Worm (Caenorhabditis elegans) whole organism, L4 larva: ENCODE data around the gene Y75B8A.28.
A peak's percentile ranks its signal among the peaks of the same experiment; 100 is the strongest.

Source experiments
- D1046.2 ChIP-seq: fragments of 200-800 bp; sonication (Bioruptor generic); IDR thresholded peaks from 2 replicates; pipeline ENCODE4 v1.3.6; 2022; ENCODE audit warnings: missing genetic modification characterization, missing compliant biosample characterization
- F49E8.2 ChIP-seq: sonication (generic microtip); optimal IDR thresholded peaks from 2 replicates; lab custom pipeline; 2016; ENCODE audit warnings: missing compliant biosample characterization, mild to moderate bottlenecking, missing genetic modification characterization, borderline replicate concordance
- T20F7.1 ChIP-seq: fragments of 200-800 bp; sonication (Bioruptor generic); optimal IDR thresholded peaks from 2 replicates; lab custom pipeline; 2018; ENCODE audit warnings: mild to moderate bottlenecking, missing genetic modification characterization, missing compliant biosample characterization
- Y48G9A.11 ChIP-seq: fragments of 200-800 bp; sonication (Bioruptor generic); IDR thresholded peaks from 2 replicates; pipeline ENCODE4 v1.3.6; 2022; ENCODE audit warnings: missing genetic modification reagents, missing genetic modification characterization, missing compliant biosample characterization
- Y75B8A.6 ChIP-seq: fragments of 200-800 bp; sonication (Bioruptor generic); IDR thresholded peaks from 2 replicates; pipeline ENCODE4 v1.3.6; 2022; ENCODE audit warnings: missing genetic modification reagents, missing genetic modification characterization, missing compliant biosample characterization
- aha-1 ChIP-seq: fragments of 150-350 bp; peaks from one replicate; lab custom pipeline; 2014; ENCODE audit warnings: missing biosample characterization, missing genetic modification characterization
- attf-4 ChIP-seq: sonication (generic microtip); optimal IDR thresholded peaks from 3 replicates; lab custom pipeline; 2017; ENCODE audit warnings: missing biosample characterization, missing genetic modification characterization
- ceh-28 ChIP-seq: fragments of 150-350 bp; optimal IDR thresholded peaks from 2 replicates; lab custom pipeline; 2014; ENCODE audit warnings: missing biosample characterization, missing genetic modification reagents, missing genetic modification characterization
- ceh-44 ChIP-seq: fragments of 200-800 bp; sonication (Bioruptor generic); IDR thresholded peaks from 2 replicates; pipeline ENCODE4 v1.3.6; 2022; ENCODE audit warnings: missing genetic modification reagents, missing genetic modification characterization, missing compliant biosample characterization
- ces-1 ChIP-seq: fragments of 150-350 bp; sonication (generic microtip); optimal IDR thresholded peaks from 4 replicates; lab custom pipeline; 2014; ENCODE audit warnings: missing biosample characterization, missing genetic modification reagents, missing genetic modification characterization
- cey-2 ChIP-seq: sonication (generic microtip); optimal IDR thresholded peaks from 3 replicates; lab custom pipeline; 2017; ENCODE audit warnings: missing genetic modification characterization, mild to moderate bottlenecking, missing compliant biosample characterization, antibody characterized with exemption, borderline replicate concordance; ENCODE audit not compliant: insufficient read depth
- ctbp-1 ChIP-seq: fragments of 200-800 bp; sonication (Bioruptor generic); IDR thresholded peaks from 2 replicates; pipeline ENCODE4 v1.3.6; 2022; ENCODE audit warnings: missing genetic modification reagents, missing genetic modification characterization, missing compliant biosample characterization
- daf-12 ChIP-seq: fragments of 150-350 bp; optimal IDR thresholded peaks from 2 replicates; lab custom pipeline; 2014; ENCODE audit warnings: missing biosample characterization, missing genetic modification reagents, missing genetic modification characterization
- duxl-1 ChIP-seq: sonication (generic microtip); optimal IDR thresholded peaks from 2 replicates; lab custom pipeline; 2016; ENCODE audit warnings: mild to moderate bottlenecking, missing genetic modification characterization, moderate library complexity, missing compliant biosample characterization; ENCODE audit not compliant: poor library complexity
- dve-1 ChIP-seq: sonication (generic microtip); optimal IDR thresholded peaks from 2 replicates; lab custom pipeline; 2017; ENCODE audit warnings: antibody characterized with exemption, mild to moderate bottlenecking, missing genetic modification characterization, missing compliant biosample characterization; ENCODE audit not compliant: insufficient read depth
- egl-43 ChIP-seq: fragments of 200-800 bp; sonication (Bioruptor generic); IDR thresholded peaks from 2 replicates; pipeline ENCODE4 v1.3.6; 2022; ENCODE audit warnings: missing genetic modification reagents, missing genetic modification characterization, missing compliant biosample characterization
- fkh-10 ChIP-seq: fragments of 150-350 bp; optimal IDR thresholded peaks from 2 replicates; lab custom pipeline; 2014; ENCODE audit warnings: missing biosample characterization, missing genetic modification reagents, missing genetic modification characterization
- lim-7 ChIP-seq: fragments of 200-800 bp; sonication (Bioruptor generic); IDR thresholded peaks from 2 replicates; pipeline ENCODE4 v1.3.6; 2022; ENCODE audit warnings: missing genetic modification characterization, missing compliant biosample characterization
- lsy-2 ChIP-seq, 2 experiments: fragments of 150-350 bp in 1 of 2; sonication (generic microtip) in 1 of 2; optimal IDR thresholded peaks; 2 replicates each; lab custom pipeline; 2014 to 2017; ENCODE audit warnings: missing biosample characterization in 2 of 2, missing genetic modification characterization in 2 of 2
- mdt-29 ChIP-seq: fragments of 200-800 bp; sonication (Bioruptor generic); IDR thresholded peaks from 2 replicates; pipeline ENCODE4 v1.3.6; 2022; ENCODE audit warnings: missing genetic modification reagents, missing genetic modification characterization, missing compliant biosample characterization
- mes-2 ChIP-seq: sonication (generic microtip); optimal IDR thresholded peaks from 2 replicates; lab custom pipeline; 2016; ENCODE audit warnings: missing genotype, mild to moderate bottlenecking, missing genetic modification characterization, missing compliant biosample characterization; ENCODE audit not compliant: poor library complexity, severe bottlenecking
- mxl-2 ChIP-seq: fragments of 200-800 bp; sonication (Bioruptor generic); conservative IDR thresholded peaks from 2 replicates; pipeline ENCODE4 v1.3.6; 2022; ENCODE audit warnings: missing genetic modification reagents, missing genetic modification characterization, missing compliant biosample characterization
- nhr-10 ChIP-seq: fragments of 150-350 bp; optimal IDR thresholded peaks from 2 replicates; lab custom pipeline; 2014; ENCODE audit warnings: missing biosample characterization, missing genetic modification characterization
- nhr-102 ChIP-seq: sonication (generic microtip); optimal IDR thresholded peaks from 2 replicates; lab custom pipeline; 2016; ENCODE audit warnings: mild to moderate bottlenecking, missing genetic modification characterization, moderate library complexity, missing compliant biosample characterization
- nhr-111 ChIP-seq: fragments of 200-800 bp; sonication (Bioruptor generic); optimal IDR thresholded peaks from 2 replicates; lab custom pipeline; 2018; ENCODE audit warnings: mild to moderate bottlenecking, missing genetic modification characterization, missing compliant biosample characterization
- nhr-25 ChIP-seq: sonication (generic microtip); optimal IDR thresholded peaks from 2 replicates; lab custom pipeline; 2017; ENCODE audit warnings: missing genetic modification characterization, mild to moderate bottlenecking, missing compliant biosample characterization, antibody characterized with exemption, moderate library complexity, borderline replicate concordance; ENCODE audit not compliant: insufficient read depth
- rbr-2 ChIP-seq: sonication (generic microtip); optimal IDR thresholded peaks from 2 replicates; lab custom pipeline; 2016; ENCODE audit warnings: missing genotype, missing genetic modification characterization, missing compliant biosample characterization
- saeg-2 ChIP-seq: fragments of 200-800 bp; sonication (Bioruptor generic); IDR thresholded peaks from 2 replicates; pipeline ENCODE4 v1.3.6; 2022; ENCODE audit warnings: missing genetic modification reagents, missing genetic modification characterization, missing compliant biosample characterization
- set-16 ChIP-seq: fragments of 200-800 bp; sonication (Bioruptor generic); IDR thresholded peaks from 2 replicates; pipeline ENCODE4 v1.3.6; 2022; ENCODE audit warnings: missing genetic modification reagents, missing genetic modification characterization, missing compliant biosample characterization
- spr-3 ChIP-seq: fragments of 200-800 bp; sonication (Bioruptor generic); optimal IDR thresholded peaks from 2 replicates; lab custom pipeline; 2018; ENCODE audit warnings: mild to moderate bottlenecking, missing genetic modification characterization, missing compliant biosample characterization
- unc-62 ChIP-seq, 3 experiments: fragments of 150-350 bp in 1 of 3; sonication (generic microtip); optimal IDR thresholded peaks in 2 of 3; peaks in 1 of 3; 1 replicate in 1 of 3; 2 replicates in 2 of 3; lab custom pipeline; 2014 to 2017; ENCODE audit warnings: missing biosample characterization in 3 of 3, missing genetic modification characterization in 3 of 3, missing genetic modification reagents in 3 of 3, missing genotype in 1 of 3
- zag-1 ChIP-seq: fragments of 150-350 bp; optimal IDR thresholded peaks from 2 replicates; lab custom pipeline; 2014; ENCODE audit warnings: missing biosample characterization, missing genetic modification characterization
- zfp-2 ChIP-seq: sonication (generic microtip); optimal IDR thresholded peaks from 2 replicates; lab custom pipeline; 2016; ENCODE audit warnings: mild to moderate bottlenecking, missing genetic modification characterization, missing compliant biosample characterization
- zfp-3 ChIP-seq: fragments of 200-800 bp; sonication (Bioruptor generic); conservative IDR thresholded peaks from 2 replicates; pipeline ENCODE4 v1.3.6; 2022; ENCODE audit warnings: missing genetic modification reagents, missing genetic modification characterization, missing compliant biosample characterization
- ztf-11 ChIP-seq: fragments of 150-350 bp; optimal IDR thresholded peaks from 2 replicates; lab custom pipeline; 2014; ENCODE audit warnings: missing biosample characterization, missing genetic modification characterization
- ztf-7 ChIP-seq: fragments of 150-350 bp; optimal IDR thresholded peaks from 2 replicates; lab custom pipeline; 2014; ENCODE audit warnings: missing biosample characterization, missing genetic modification characterization

The Y75B8A.28 gene

ce11 chrIII:12366989-12367557 is 48.2 kb downstream of the Y75B8A.28 start, which contains the start of gene Y75B8A.33 (continued):
- TF ChIP-seq saeg-2 (GFP tag; lab: Robert Waterston, UW): no peak
- TF ChIP-seq ces-1 (GFP tag; lab: Kevin White, UChicago): no peak
- TF ChIP-seq ceh-44 (GFP tag; lab: Robert Waterston, UW): no peak
- TF ChIP-seq ztf-11 (tag; lab: Kevin White, UChicago): no peak
- peak; percentile 32 for TF ChIP-seq dve-1 (tag; lab: Kevin White, UChicago)
- no peak for TF ChIP-seq T20F7.1
- TF ChIP-seq nhr-111: no peak
- TF ChIP-seq mdt-29 (GFP tag; lab: Robert Waterston, UW): no peak
- TF ChIP-seq ceh-28: no peak
- no peak for TF ChIP-seq cey-2 (tag; lab: Kevin White, UChicago)
- no peak for TF ChIP-seq ztf-7 (tag; lab: Kevin White, UChicago)
- TF ChIP-seq Y48G9A.11 (GFP tag; lab: Robert Waterston, UW): peak; percentile 38; the same call in 1 of the 2 replicates
- no peak for TF ChIP-seq rbr-2 (tag; lab: Kevin White, UChicago)
- peak; percentile 91 for TF ChIP-seq aha-1 (tag; lab: Kevin White, UChicago)
- no peak for TF ChIP-seq daf-12 (tag; lab: Kevin White, UChicago)
- TF ChIP-seq zag-1 (tag; lab: Kevin White, UChicago): no peak
- no peak for TF ChIP-seq nhr-10 (tag; lab: Kevin White, UChicago)
- no peak for TF ChIP-seq fkh-10 (GFP tag; lab: Kevin White, UChicago)
- TF ChIP-seq zfp-3 (GFP tag; lab: Robert Waterston, UW): no peak
- peak in 1 of 2 experiments; percentile 32 for TF ChIP-seq lsy-2 (tag; optimal IDR thresholded peaks at IDR 0.05; lab: Kevin White, UChicago)
- TF ChIP-seq duxl-1 (tag; lab: Kevin White, UChicago): no peak
- no peak for TF ChIP-seq lim-7 (GFP tag; lab: Robert Waterston, UW)
- no peak for TF ChIP-seq egl-43 (GFP tag; lab: Robert Waterston, UW)
- TF ChIP-seq spr-3: no peak
- no peak for TF ChIP-seq D1046.2 (GFP tag; lab: Robert Waterston, UW)
- TF ChIP-seq zfp-2 (tag; lab: Kevin White, UChicago): no peak
- TF ChIP-seq attf-4 (tag; lab: Kevin White, UChicago): no peak
- TF ChIP-seq mxl-2 (GFP tag; lab: Robert Waterston, UW): no peak
- TF ChIP-seq Y75B8A.6: no peak
- no peak for TF ChIP-seq unc-62 (GFP tag; optimal IDR thresholded peaks at IDR 0.05 in 1 of 2; lab: Kevin White, UChicago)
- TF ChIP-seq unc-62 (tag; optimal IDR thresholded peaks at IDR 0.05; lab: Kevin White, UChicago): no peak

ce11 chrIII:12367891-12368290 is 49.0 kb downstream of the Y75B8A.28 start:
- TF ChIP-seq ctbp-1 (GFP tag; lab: Robert Waterston, UW): no peak
- no peak for TF ChIP-seq F49E8.2 (tag; lab: Kevin White, UChicago)
- peak; percentile 18 for TF ChIP-seq mes-2 (tag; lab: Kevin White, UChicago)
- no peak for TF ChIP-seq nhr-102 (tag; lab: Kevin White, UChicago)
- TF ChIP-seq lsy-2 (tag; optimal IDR thresholded peaks at IDR 0.05; lab: Kevin White, UChicago): no peak
- TF ChIP-seq zag-1 (tag; lab: Kevin White, UChicago): no peak
- TF ChIP-seq nhr-25 (tag; lab: Kevin White, UChicago): no peak
- peak; percentile 60 for TF ChIP-seq set-16
- no peak for TF ChIP-seq ces-1 (GFP tag; lab: Kevin White, UChicago)
